Fruit fly (Drosophila melanogaster) whole organism, embryonic: ENCODE data around the gene CG9839.

ENCODE experiments used
- Atf6 ChIP-seq: fragments of 200-800 bp; sonication (Bioruptor generic); IDR thresholded peaks from 2 replicates; pipeline ENCODE4 v1.3.6; 2022; ENCODE audit warnings: missing biosample characterization, missing genetic modification characterization
- CG10267 ChIP-seq: fragments of 200-800 bp; sonication (Bioruptor generic); optimal IDR thresholded peaks from 2 replicates; lab custom pipeline; 2018; ENCODE audit warnings: missing biosample characterization, mild to moderate bottlenecking, missing genetic modification characterization, moderate library complexity
- CG11560 ChIP-seq: fragments of 200-800 bp; sonication (Bioruptor generic); IDR thresholded peaks from 3 replicates; pipeline ENCODE4 v1.3.6; 2022; ENCODE audit warnings: missing biosample characterization, missing genetic modification characterization
- CG12299 ChIP-seq: fragments of 200-800 bp; sonication (Bioruptor generic); optimal IDR thresholded peaks from 2 replicates; lab custom pipeline; 2018; ENCODE audit warnings: missing biosample characterization, mild to moderate bottlenecking, missing genetic modification characterization
- CG13624 ChIP-seq: fragments of 200-800 bp; sonication (Bioruptor generic); optimal IDR thresholded peaks from 2 replicates; lab custom pipeline; 2016; ENCODE audit warnings: missing biosample characterization, missing genetic modification characterization
- CG14441 ChIP-seq: fragments of 200-800 bp; sonication (Bioruptor generic); IDR thresholded peaks from 2 replicates; pipeline ENCODE4 v1.3.6; 2022; ENCODE audit warnings: missing biosample characterization, missing genetic modification characterization
- CG15601 ChIP-seq: fragments of 200-800 bp; sonication (Bioruptor generic); optimal IDR thresholded peaks from 3 replicates; lab custom pipeline; 2019; ENCODE audit warnings: missing biosample characterization, mild to moderate bottlenecking, missing genetic modification characterization, moderate library complexity
- CG1602 ChIP-seq: fragments of 200-800 bp; sonication (Bioruptor generic); optimal IDR thresholded peaks from 3 replicates; lab custom pipeline; 2016; ENCODE audit warnings: missing biosample characterization, missing genetic modification characterization
- CG16815 ChIP-seq: fragments of 200-800 bp; sonication (Bioruptor generic); optimal IDR thresholded peaks from 3 replicates; lab custom pipeline; 2017; ENCODE audit warnings: missing biosample characterization, mild to moderate bottlenecking, missing genetic modification characterization
- CG17186 ChIP-seq: fragments of 200-800 bp; sonication (Bioruptor generic); optimal IDR thresholded peaks from 3 replicates; lab custom pipeline; 2017; ENCODE audit warnings: missing biosample characterization, missing genetic modification reagents, missing genetic modification characterization
- CG18476 ChIP-seq: fragments of 200-800 bp; sonication (Bioruptor generic); optimal IDR thresholded peaks from 2 replicates; lab custom pipeline; 2016; ENCODE audit warnings: missing biosample characterization, mild to moderate bottlenecking, missing genetic modification characterization
- CG18599 ChIP-seq: fragments of 200-800 bp; sonication (Bioruptor generic); optimal IDR thresholded peaks from 3 replicates; lab custom pipeline; 2017; ENCODE audit warnings: missing biosample characterization, missing genetic modification characterization, mild to moderate bottlenecking, moderate library complexity, missing genetic modification reagents
- CG2678 ChIP-seq: fragments of 200-800 bp; sonication (Bioruptor generic); optimal IDR thresholded peaks from 3 replicates; lab custom pipeline; 2019; ENCODE audit warnings: missing biosample characterization, mild to moderate bottlenecking, missing genetic modification characterization, moderate library complexity
- CG31365 ChIP-seq: fragments of 200-800 bp; sonication (Bioruptor generic); optimal IDR thresholded peaks from 2 replicates; lab custom pipeline; 2018; ENCODE audit warnings: missing biosample characterization, mild to moderate bottlenecking, missing genetic modification characterization
- CG32772 ChIP-seq: fragments of 200-800 bp; sonication (Bioruptor generic); IDR thresholded peaks from 2 replicates; pipeline ENCODE4 v1.3.6; 2022; ENCODE audit warnings: missing biosample characterization, missing genetic modification characterization
- CG3726 ChIP-seq: fragments of 200-800 bp; sonication (Bioruptor generic); IDR thresholded peaks from 3 replicates; pipeline ENCODE4, ENCODE4 v1.3.6; 2022; ENCODE audit warnings: missing biosample characterization, missing genetic modification characterization
- CG4404 ChIP-seq: fragments of 200-800 bp; sonication (Bioruptor generic); IDR thresholded peaks from 2 replicates; pipeline ENCODE4 v1.3.6; 2022; ENCODE audit warnings: missing biosample characterization, missing genetic modification characterization
- CG6854 ChIP-seq: fragments of 200-800 bp; sonication (Bioruptor generic); optimal IDR thresholded peaks from 3 replicates; lab custom pipeline; 2017; ENCODE audit warnings: missing biosample characterization, mild to moderate bottlenecking, missing genetic modification characterization
- CG7357 ChIP-seq: fragments of 200-800 bp; sonication (Bioruptor generic); IDR thresholded peaks from 3 replicates; pipeline ENCODE4 v1.3.6; 2022; ENCODE audit warnings: missing biosample characterization, missing genetic modification characterization
- CG7372 ChIP-seq: fragments of 200-800 bp; sonication (Bioruptor generic); IDR thresholded peaks from 2 replicates; pipeline ENCODE4 v1.3.6; 2022; ENCODE audit warnings: missing biosample characterization, missing genetic modification characterization
- CG7556 ChIP-seq: fragments of 200-800 bp; sonication (Bioruptor generic); optimal IDR thresholded peaks from 2 replicates; lab custom pipeline; 2017; ENCODE audit warnings: missing biosample characterization, mild to moderate bottlenecking, missing genetic modification characterization
- CHES-1-like ChIP-seq: fragments of 200-800 bp; sonication (Bioruptor generic); optimal IDR thresholded peaks from 2 replicates; lab custom pipeline; 2016; ENCODE audit warnings: missing biosample characterization, missing genetic modification characterization
- Chrac-16 ChIP-seq: fragments of 200-800 bp; sonication (Bioruptor generic); optimal IDR thresholded peaks from 3 replicates; lab custom pipeline; 2016; ENCODE audit warnings: missing biosample characterization, missing genetic modification characterization
- Deaf1 ChIP-seq: fragments of 200-800 bp; optimal IDR thresholded peaks from 3 replicates; lab custom pipeline; 2019; ENCODE audit warnings: missing biosample characterization, mild to moderate bottlenecking, missing genetic modification characterization, moderate library complexity
- Doc3 ChIP-seq: fragments of 200-800 bp; sonication (Bioruptor generic); IDR thresholded peaks from 3 replicates; pipeline ENCODE4 v1.3.6; 2022; ENCODE audit warnings: missing biosample characterization, missing genetic modification characterization; ENCODE audit not compliant: partially characterized antibody
- Jarid2 ChIP-seq: fragments of 200-800 bp; sonication (Bioruptor generic); optimal IDR thresholded peaks from 3 replicates; lab custom pipeline; 2017; ENCODE audit warnings: mild to moderate bottlenecking, missing biosample characterization, missing genetic modification reagents, missing genetic modification characterization
- MBD-R2 ChIP-seq: fragments of 200-800 bp; sonication (Bioruptor generic); IDR thresholded peaks from 2 replicates; pipeline ENCODE4 v1.3.6; 2022; ENCODE audit warnings: missing biosample characterization, missing genetic modification characterization
- NFAT ChIP-seq: fragments of 200-800 bp; sonication (Bioruptor generic); IDR thresholded peaks from 2 replicates; pipeline ENCODE4 v1.3.6; 2022; ENCODE audit warnings: missing biosample characterization, missing genetic modification characterization
- NK7.1 ChIP-seq: fragments of 200-800 bp; sonication (Bioruptor generic); optimal IDR thresholded peaks from 3 replicates; lab custom pipeline; 2016; ENCODE audit warnings: missing biosample characterization, missing genetic modification characterization
- Oaz ChIP-seq: fragments of 200-800 bp; sonication (Bioruptor generic); IDR thresholded peaks from 2 replicates; pipeline ENCODE4 v1.3.6; 2022; ENCODE audit warnings: missing biosample characterization, missing genetic modification characterization
- Tbp ChIP-seq: fragments of >200 bp; optimal IDR thresholded peaks from 2 replicates; lab custom pipeline; 2018; ENCODE audit warnings: missing biosample characterization, missing genetic modification characterization
- amos ChIP-seq: fragments of 200-800 bp; sonication (Bioruptor generic); IDR thresholded peaks from 2 replicates; pipeline ENCODE4 v1.3.6; 2022; ENCODE audit warnings: missing biosample characterization, missing genetic modification characterization; ENCODE audit not compliant: partially characterized antibody
- btn ChIP-seq: fragments of 200-800 bp; sonication (Bioruptor generic); optimal IDR thresholded peaks from 2 replicates; lab custom pipeline; 2016; ENCODE audit warnings: missing biosample characterization, missing genetic modification characterization
- cas ChIP-seq: fragments of 200-800 bp; sonication (Bioruptor generic); IDR thresholded peaks from 2 replicates; pipeline ENCODE4 v1.3.6; 2022; ENCODE audit warnings: missing biosample characterization, missing genetic modification characterization
- caup ChIP-seq: fragments of 200-800 bp; sonication (Bioruptor generic); optimal IDR thresholded peaks from 3 replicates; lab custom pipeline; 2017; ENCODE audit warnings: missing biosample characterization, mild to moderate bottlenecking, missing genetic modification characterization, moderate library complexity; ENCODE audit not compliant: severe bottlenecking
- corto ChIP-seq: fragments of 200-800 bp; sonication (Bioruptor generic); optimal IDR thresholded peaks from 2 replicates; lab custom pipeline; 2016; ENCODE audit warnings: missing biosample characterization, mild to moderate bottlenecking, missing genetic modification characterization, moderate library complexity
- crol ChIP-seq: fragments of 200-800 bp; sonication (Bioruptor generic); IDR thresholded peaks from 2 replicates; pipeline ENCODE4 v1.3.6; 2022; ENCODE audit warnings: missing biosample characterization, missing genetic modification characterization
- dmrt99B ChIP-seq: fragments of 200-800 bp; sonication (Bioruptor generic); optimal IDR thresholded peaks from 2 replicates; lab custom pipeline; 2018; ENCODE audit warnings: missing biosample characterization, mild to moderate bottlenecking, missing genetic modification characterization, moderate library complexity
- ewg ChIP-seq: fragments of 200-800 bp; sonication (Bioruptor generic); optimal IDR thresholded peaks from 3 replicates; lab custom pipeline; 2017; ENCODE audit warnings: mild to moderate bottlenecking, missing biosample characterization, missing genetic modification reagents, missing genetic modification characterization
- gro ChIP-seq: fragments of 200-800 bp; sonication (Bioruptor generic); optimal IDR thresholded peaks from 2 replicates; lab custom pipeline; 2016; ENCODE audit warnings: missing biosample characterization, missing genetic modification characterization
- lilli ChIP-seq: fragments of 200-800 bp; sonication (Bioruptor generic); optimal IDR thresholded peaks from 3 replicates; lab custom pipeline; 2016; ENCODE audit warnings: missing biosample characterization, missing genetic modification characterization
- maf-S ChIP-seq: fragments of 200-800 bp; sonication (Bioruptor generic); optimal IDR thresholded peaks from 2 replicates; lab custom pipeline; 2016; ENCODE audit warnings: missing biosample characterization, missing genetic modification characterization
- pb ChIP-seq: fragments of 200-800 bp; sonication (Bioruptor generic); optimal IDR thresholded peaks from 3 replicates; lab custom pipeline; 2016; ENCODE audit warnings: missing biosample characterization, missing genetic modification characterization
- pum ChIP-seq: fragments of 200-800 bp; sonication (Bioruptor generic); optimal IDR thresholded peaks from 2 replicates; lab custom pipeline; 2016; ENCODE audit warnings: missing biosample characterization, missing genetic modification characterization
- sens-2 ChIP-seq: fragments of 200-800 bp; sonication (Bioruptor generic); IDR thresholded peaks from 2 replicates; pipeline ENCODE4 v1.3.6; 2022; ENCODE audit warnings: missing biosample characterization, missing genetic modification characterization
- slbo ChIP-seq: fragments of 200-800 bp; sonication (Bioruptor generic); IDR thresholded peaks from 2 replicates; pipeline ENCODE4 v1.3.6; 2022; ENCODE audit warnings: missing biosample characterization, missing genetic modification characterization
- sr ChIP-seq: fragments of 200-800 bp; sonication (Bioruptor generic); IDR thresholded peaks from 3 replicates; pipeline ENCODE4 v1.3.6; 2022; ENCODE audit warnings: missing biosample characterization, missing genetic modification characterization
- yki ChIP-seq: fragments of >200 bp; optimal IDR thresholded peaks from 3 replicates; lab custom pipeline; 2018
- zen ChIP-seq: fragments of 200-800 bp; sonication (Bioruptor generic); optimal IDR thresholded peaks from 3 replicates; lab custom pipeline; 2018; ENCODE audit warnings: missing biosample characterization, mild to moderate bottlenecking, missing genetic modification characterization, moderate library complexity
- zen2 ChIP-seq: fragments of 200-800 bp; sonication (Bioruptor generic); IDR thresholded peaks from 3 replicates; pipeline ENCODE4 v1.3.6; 2022; ENCODE audit warnings: missing biosample characterization, missing genetic modification characterization; ENCODE audit not compliant: partially characterized antibody
- zf30C ChIP-seq: fragments of 200-800 bp; sonication (Bioruptor generic); optimal IDR thresholded peaks from 3 replicates; lab custom pipeline; 2018; ENCODE audit warnings: missing biosample characterization, mild to moderate bottlenecking, missing genetic modification characterization

CG9839 gene

DNA sequence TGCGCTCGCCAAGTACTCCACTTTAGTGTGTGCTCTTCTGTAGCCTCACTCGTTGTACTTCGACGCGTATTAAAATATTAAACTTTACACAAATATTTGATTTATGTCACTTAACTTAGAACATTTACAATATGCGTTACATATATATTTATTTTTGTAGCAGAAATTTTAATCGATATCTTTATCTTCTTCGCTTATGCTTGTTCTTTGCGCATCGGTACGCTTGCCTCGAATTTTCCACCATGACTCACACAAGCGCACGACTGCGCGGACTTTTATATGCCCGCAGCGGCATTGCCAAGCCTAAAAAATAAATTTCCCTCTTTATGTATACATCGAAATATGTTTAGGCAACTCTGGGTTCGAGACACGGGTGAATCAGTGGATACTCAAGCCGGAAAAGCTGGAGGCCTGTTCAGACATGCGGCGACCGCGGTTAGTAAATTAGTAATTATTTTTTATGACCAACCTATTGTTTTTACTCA lies 14.9 kb upstream of the CG9839 start, which contains the start of gene aqz (continued):
- peak; percentile 88 for TF ChIP-seq CG13624 (GFP tag; lab: Kevin White, UChicago)
- TF ChIP-seq CG17186 (GFP tag; lab: Kevin White, UChicago), result peak; percentile 69
- TF ChIP-seq pb (GFP tag; lab: Kevin White, UChicago), result peak; percentile 59
- TF ChIP-seq CG14441, result peak; percentile 33; the same call in 1 of the 2 replicates
- TF ChIP-seq CG7357, result peak; percentile 44; the same call in 1 of the 3 replicates
- peak; percentile 74 for TF ChIP-seq maf-S (GFP tag; lab: Kevin White, UChicago)
- peak; percentile 80 for TF ChIP-seq zen (tag; lab: Kevin White, UChicago)
- no peak for TF ChIP-seq zen2 (GFP tag; lab: Robert Waterston, UW)
- TF ChIP-seq Doc3 (GFP tag; lab: Robert Waterston, UW), result no peak
- peak; percentile 63 for TF ChIP-seq CG18599 (GFP tag; lab: Kevin White, UChicago)
- peak; percentile 73 for TF ChIP-seq CHES-1-like (GFP tag; lab: Kevin White, UChicago)
- peak; percentile 76 for TF ChIP-seq lilli (GFP tag; lab: Kevin White, UChicago)
- peak; percentile 56 for TF ChIP-seq CG2678 (tag; lab: Kevin White, UChicago)
- TF ChIP-seq sens-2 (GFP tag; lab: Robert Waterston, UW), result 0 out of 2 replicates have a peak, but pooled peaks have one; percentile 21
- TF ChIP-seq cas (GFP tag; lab: Robert Waterston, UW), result no peak
- peak; percentile 39 for TF ChIP-seq CG12299 (tag; lab: Kevin White, UChicago)
- 0 out of 2 replicates have a peak, but pooled peaks have one; percentile 35 for TF ChIP-seq crol (GFP tag; lab: Robert Waterston, UW)
- TF ChIP-seq amos (GFP tag; lab: Robert Waterston, UW), result peak; percentile 73; the same call in 1 of the 2 replicates
- TF ChIP-seq caup (GFP tag; lab: Kevin White, UChicago), result peak; percentile 81
- no peak for TF ChIP-seq CG1602 (GFP tag; lab: Kevin White, UChicago)
- TF ChIP-seq Jarid2 (GFP tag; lab: Kevin White, UChicago), result peak; percentile 88
- TF ChIP-seq ewg (GFP tag; lab: Kevin White, UChicago), result peak; percentile 98
- TF ChIP-seq sr, result peak; percentile 67; the same call in 2 of the 3 replicates
- TF ChIP-seq CG7372 (GFP tag; lab: Robert Waterston, UW), result peak; percentile 57
- no peak for TF ChIP-seq Atf6 (GFP tag; lab: Robert Waterston, UW)
- peak; percentile 54 for TF ChIP-seq Deaf1
- TF ChIP-seq CG7556 (GFP tag; lab: Kevin White, UChicago), result no peak
- no peak for TF ChIP-seq CG16815 (GFP tag; lab: Kevin White, UChicago)
- no peak for TF ChIP-seq btn (GFP tag; lab: Kevin White, UChicago)
- peak; percentile 3 for TF ChIP-seq CG18476
- peak; percentile 54 for TF ChIP-seq CG31365 (tag; lab: Kevin White, UChicago)
- peak; percentile 21 for TF ChIP-seq NK7.1 (GFP tag; lab: Kevin White, UChicago)
- no peak for TF ChIP-seq yki (lab: Kevin White, UChicago)
- TF ChIP-seq pum (GFP tag; lab: Kevin White, UChicago), result peak; percentile 31
- TF ChIP-seq CG15601, result peak; percentile 66
- no peak for TF ChIP-seq dmrt99B (tag; lab: Kevin White, UChicago)
- TF ChIP-seq slbo, result peak; percentile 74
- TF ChIP-seq gro, result peak; percentile 72
- no peak for TF ChIP-seq corto (GFP tag; lab: Kevin White, UChicago)
- no peak for TF ChIP-seq CG4404 (GFP tag; lab: Robert Waterston, UW)
- TF ChIP-seq CG32772 (GFP tag; lab: Robert Waterston, UW), result no peak
- TF ChIP-seq CG6854, result peak; percentile 59
- TF ChIP-seq CG10267 (tag; lab: Kevin White, UChicago), result peak; percentile 71
- no peak for TF ChIP-seq Oaz (GFP tag; lab: Robert Waterston, UW)
- TF ChIP-seq MBD-R2 (GFP tag; lab: Robert Waterston, UW), result peak; percentile 69
- TF ChIP-seq CG3726 (GFP tag; lab: Robert Waterston, UW), result no peak
- peak; percentile 72 for TF ChIP-seq Tbp (GFP tag; lab: Kevin White, UChicago)
- TF ChIP-seq CG11560 (tag; lab: Robert Waterston, UW), result peak; percentile 58; the same call in 2 of the 3 replicates
- TF ChIP-seq Chrac-16, result peak; percentile 32
- TF ChIP-seq zf30C (GFP tag; lab: Kevin White, UChicago), result no peak
- peak; percentile 72 for TF ChIP-seq NFAT (GFP tag; lab: Robert Waterston, UW)
